Worm (Caenorhabditis elegans): Measurements from ENCODE around the gene str-103.

The str-103 gene

ce11 chrV:16118601-16119000, at the start of gene str-103:
Gene str-103 (minus strand): TSS chrV:16118701.
- TF ChIP-seq sea-1 (GFP tag; conservative IDR thresholded peaks at IDR 0.05): no peak

DNA sequence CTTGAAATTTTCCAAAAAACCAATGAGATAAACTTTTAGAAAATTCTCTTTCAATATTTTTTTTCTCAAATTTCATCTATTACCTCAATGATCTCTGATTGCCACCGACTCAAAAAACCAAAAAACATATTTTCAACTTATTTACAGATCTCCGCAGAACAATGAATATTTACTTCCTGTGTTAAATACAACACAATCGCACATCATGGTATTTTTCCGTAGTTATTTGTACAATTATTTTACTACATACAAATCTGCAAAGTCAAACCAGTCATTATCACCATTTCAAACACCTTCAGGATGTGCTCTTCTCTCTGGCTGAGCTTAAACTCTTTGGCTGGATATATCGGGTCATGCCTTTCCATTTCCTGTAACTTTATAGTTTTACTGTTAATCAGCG, 47.4 kb upstream of the str-103 start, which contains the start of gene str-108:
str-108 (plus strand) TSS at position 301 of the 400 bp plus-strand sequence.
- TF ChIP-seq tra-4 (tag; optimal IDR thresholded peaks at IDR 0.05): no peak
- no peak for TF ChIP-seq scrt-1 (GFP tag; IDR thresholded peaks at IDR 0.05)
- no peak for TF ChIP-seq hmbx-1 (tag; optimal IDR thresholded peaks at IDR 0.05)
- TF ChIP-seq ceh-36 (tag; optimal IDR thresholded peaks at IDR 0.05): no peak
- TF ChIP-seq hnd-1 (tag; optimal IDR thresholded peaks at IDR 0.05): no peak
- no peak for TF ChIP-seq ceh-13 (GFP tag; optimal IDR thresholded peaks at IDR 0.05)
- TF ChIP-seq hmg-4 (GFP tag; optimal IDR thresholded peaks at IDR 0.05): no peak
- TF ChIP-seq tbx-11 (GFP tag; IDR thresholded peaks at IDR 0.05): no peak
- no peak for TF ChIP-seq F13C5.2 (tag; optimal IDR thresholded peaks at IDR 0.05)
- no peak for TF ChIP-seq ama-1 (optimal IDR thresholded peaks at IDR 0.05)
- TF ChIP-seq flt-1 (GFP tag; IDR thresholded peaks at IDR 0.05): no peak
- no peak for TF ChIP-seq ets-7 (tag; optimal IDR thresholded peaks at IDR 0.05)
- no peak for TF ChIP-seq tbx-37 (GFP tag; conservative IDR thresholded peaks at IDR 0.05)
- TF ChIP-seq B0310.2 (tag; optimal IDR thresholded peaks at IDR 0.05): no peak
- no peak for TF ChIP-seq aly-1 (tag; optimal IDR thresholded peaks at IDR 0.05)
- TF ChIP-seq sea-1 (GFP tag; conservative IDR thresholded peaks at IDR 0.05): no peak
- TF ChIP-seq pes-1 (GFP tag; IDR thresholded peaks at IDR 0.05): no peak

DNA sequence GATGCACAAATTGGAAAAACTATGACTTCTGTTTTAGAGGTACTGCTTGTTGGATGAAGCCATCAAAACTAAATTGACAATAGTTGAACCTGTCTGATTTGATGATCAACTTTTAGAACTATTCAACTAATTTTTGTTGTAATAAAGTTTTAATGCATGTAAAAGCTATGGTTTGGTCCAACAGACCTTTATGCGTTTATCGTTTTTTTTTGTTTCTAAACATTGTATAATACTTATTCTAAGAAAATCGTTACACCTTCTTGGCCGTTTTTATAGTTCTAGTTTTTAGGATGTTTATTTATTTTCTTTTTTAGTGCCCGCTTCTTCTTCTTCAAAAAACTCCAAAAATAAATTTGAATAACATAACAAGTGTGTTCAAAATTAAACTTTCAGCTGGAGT, 45.2 kb upstream of the str-103 start, which contains the start of gene F10A3.12:
F10A3.12 (plus strand) TSS at position 301 of the 400 bp plus-strand sequence.
- TF ChIP-seq flt-1 (GFP tag; IDR thresholded peaks at IDR 0.05) (no peak), ets-7 (tag; optimal IDR thresholded peaks at IDR 0.05) (no peak), pes-1 (GFP tag; IDR thresholded peaks at IDR 0.05) (no peak), aly-1 (tag; optimal IDR thresholded peaks at IDR 0.05) (no peak)

DNA sequence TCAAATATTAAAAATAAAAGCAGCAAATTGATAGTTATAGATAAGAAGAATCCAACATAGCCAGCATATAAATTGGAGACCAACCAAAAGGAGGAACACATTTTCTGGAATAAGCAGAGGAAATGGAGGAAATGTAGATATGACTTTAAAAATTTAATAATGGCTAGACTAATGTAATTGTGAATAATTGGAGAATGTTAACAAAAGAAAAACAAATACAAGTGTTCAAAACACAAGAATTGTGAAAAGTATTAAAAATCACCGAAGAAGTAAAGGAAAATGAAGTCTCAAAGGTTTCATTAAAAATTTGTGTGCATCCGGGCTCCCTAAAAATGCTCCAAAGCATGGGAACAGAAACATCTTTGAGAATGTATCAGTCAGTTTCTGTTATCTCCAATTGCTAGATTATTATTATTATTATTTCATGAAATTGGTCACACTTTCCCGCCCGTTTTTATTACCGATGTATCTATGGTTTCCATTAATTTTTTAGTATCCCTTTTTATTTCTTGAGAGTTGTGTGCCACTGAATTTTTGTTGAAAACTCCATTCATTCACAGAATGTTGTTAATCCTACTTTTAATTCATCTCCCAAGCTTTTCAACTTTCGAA, 43.7 kb upstream of the str-103 start, which contains the start of the genes str-109 and F10A3.11:
str-109 (minus strand) TSS at position 101 of the 612 bp plus-strand sequence.
F10A3.11 (plus strand) TSS at position 562 of the 612 bp plus-strand sequence.
- no peak for TF ChIP-seq hmbx-1 (tag; optimal IDR thresholded peaks at IDR 0.05)
- TF ChIP-seq ets-7 (tag; optimal IDR thresholded peaks at IDR 0.05): no peak
- TF ChIP-seq hnd-1 (tag; optimal IDR thresholded peaks at IDR 0.05): no peak
- TF ChIP-seq tra-4 (tag; optimal IDR thresholded peaks at IDR 0.05): no peak
- TF ChIP-seq tbx-37 (GFP tag; conservative IDR thresholded peaks at IDR 0.05): no peak
- TF ChIP-seq scrt-1 (GFP tag; IDR thresholded peaks at IDR 0.05): no peak
- no peak for TF ChIP-seq flt-1 (GFP tag; IDR thresholded peaks at IDR 0.05)
- TF ChIP-seq ceh-36 (tag; optimal IDR thresholded peaks at IDR 0.05): no peak
- TF ChIP-seq ceh-13 (GFP tag; optimal IDR thresholded peaks at IDR 0.05): no peak
- TF ChIP-seq pes-1 (GFP tag; IDR thresholded peaks at IDR 0.05): no peak
- TF ChIP-seq sea-1 (GFP tag; conservative IDR thresholded peaks at IDR 0.05): no peak
- TF ChIP-seq hmg-4 (GFP tag; optimal IDR thresholded peaks at IDR 0.05): no peak
- no peak for TF ChIP-seq tbx-11 (GFP tag; IDR thresholded peaks at IDR 0.05)
- no peak for TF ChIP-seq ama-1 (optimal IDR thresholded peaks at IDR 0.05)
- no peak for TF ChIP-seq aly-1 (tag; optimal IDR thresholded peaks at IDR 0.05)
- TF ChIP-seq B0310.2 (tag; optimal IDR thresholded peaks at IDR 0.05): no peak
- no peak for TF ChIP-seq F13C5.2 (tag; optimal IDR thresholded peaks at IDR 0.05)

- no peak for TF ChIP-seq pes-1 (GFP tag; IDR thresholded peaks at IDR 0.05)
These were observed 41.6 kb upstream of the str-103 start for ce11 chrV:16160087-16160486.

- TF ChIP-seq hmg-4 (GFP tag; optimal IDR thresholded peaks at IDR 0.05) (no peak), ceh-13 (GFP tag; optimal IDR thresholded peaks at IDR 0.05) (no peak), ceh-36 (tag; optimal IDR thresholded peaks at IDR 0.05) (no peak), aly-1 (tag; optimal IDR thresholded peaks at IDR 0.05) (no peak), scrt-1 (GFP tag; IDR thresholded peaks at IDR 0.05) (no peak), ets-7 (tag; optimal IDR thresholded peaks at IDR 0.05) (no peak), hnd-1 (tag; optimal IDR thresholded peaks at IDR 0.05) (no peak), tra-4 (tag; optimal IDR thresholded peaks at IDR 0.05) (no peak), pes-1 (GFP tag; IDR thresholded peaks at IDR 0.05) (no peak), ama-1 (optimal IDR thresholded peaks at IDR 0.05) (no peak)
These were observed 41.1 kb upstream of the str-103 start, which contains the start of gene F10A3.17 for ce11 chrV:16159594-16159993. Gene F10A3.17 (minus strand): TSS chrV:16159694.

ce11 chrV:16158391-16158790, 39.9 kb upstream of the str-103 start, which contains the start of gene str-99:
Gene str-99 (minus strand): TSS chrV:16158491.
- TF ChIP-seq hmbx-1 (tag; optimal IDR thresholded peaks at IDR 0.05) (no peak), sea-1 (GFP tag; conservative IDR thresholded peaks at IDR 0.05) (no peak), tbx-37 (GFP tag; conservative IDR thresholded peaks at IDR 0.05) (no peak), flt-1 (GFP tag; IDR thresholded peaks at IDR 0.05) (no peak), ceh-13 (GFP tag; optimal IDR thresholded peaks at IDR 0.05) (no peak), tra-4 (tag; optimal IDR thresholded peaks at IDR 0.05) (no peak), scrt-1 (GFP tag; IDR thresholded peaks at IDR 0.05) (no peak)

DNA sequence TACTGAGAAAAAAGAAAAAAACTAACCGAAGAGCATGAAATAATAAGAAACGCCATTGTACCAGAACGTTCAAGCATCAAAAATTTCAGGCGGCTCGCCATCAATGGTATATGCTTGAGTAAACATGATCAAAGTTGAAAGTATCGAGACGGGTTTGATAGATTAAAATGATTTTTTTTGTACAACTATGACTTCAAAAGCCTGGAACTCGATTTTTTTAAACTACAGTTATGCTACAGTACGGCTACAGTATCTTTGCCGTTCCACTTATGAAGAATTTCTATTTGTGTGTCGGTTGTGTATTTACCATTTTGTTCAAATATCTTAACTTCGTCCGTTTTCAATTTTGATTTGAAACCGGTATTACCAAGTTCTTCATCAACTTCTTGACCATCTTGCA, 36.6 kb upstream of the str-103 start, which contains the start of gene str-97:
str-97 (minus strand) TSS at position 101 of the 400 bp plus-strand sequence.
- TF ChIP-seq aly-1 (tag; optimal IDR thresholded peaks at IDR 0.05): no peak
- TF ChIP-seq F13C5.2 (tag; optimal IDR thresholded peaks at IDR 0.05): no peak
- TF ChIP-seq ama-1 (optimal IDR thresholded peaks at IDR 0.05): no peak
- TF ChIP-seq sea-1 (GFP tag; conservative IDR thresholded peaks at IDR 0.05): no peak
- no peak for TF ChIP-seq tra-4 (tag; optimal IDR thresholded peaks at IDR 0.05)
- TF ChIP-seq B0310.2 (tag; optimal IDR thresholded peaks at IDR 0.05): no peak
- TF ChIP-seq ets-7 (tag; optimal IDR thresholded peaks at IDR 0.05): no peak
- no peak for TF ChIP-seq hmbx-1 (tag; optimal IDR thresholded peaks at IDR 0.05)
- no peak for TF ChIP-seq flt-1 (GFP tag; IDR thresholded peaks at IDR 0.05)
- TF ChIP-seq ceh-36 (tag; optimal IDR thresholded peaks at IDR 0.05): no peak
- TF ChIP-seq tbx-11 (GFP tag; IDR thresholded peaks at IDR 0.05): no peak
- no peak for TF ChIP-seq pes-1 (GFP tag; IDR thresholded peaks at IDR 0.05)
- no peak for TF ChIP-seq ceh-13 (GFP tag; optimal IDR thresholded peaks at IDR 0.05)
- TF ChIP-seq tbx-37 (GFP tag; conservative IDR thresholded peaks at IDR 0.05): no peak
- TF ChIP-seq hmg-4 (GFP tag; optimal IDR thresholded peaks at IDR 0.05): no peak
- no peak for TF ChIP-seq hnd-1 (tag; optimal IDR thresholded peaks at IDR 0.05)
- no peak for TF ChIP-seq scrt-1 (GFP tag; IDR thresholded peaks at IDR 0.05)
